Worm (Caenorhabditis elegans) whole organism, dauer: Measurements from ENCODE around the gene inf-1.

Experiments used
- unc-62 ChIP-seq: sonication (generic microtip); optimal IDR thresholded peaks from 2 replicates; lab custom pipeline; 2017; ENCODE audit warnings: missing biosample characterization, missing genetic modification reagents, missing genetic modification characterization

Gene inf-1

DNA sequence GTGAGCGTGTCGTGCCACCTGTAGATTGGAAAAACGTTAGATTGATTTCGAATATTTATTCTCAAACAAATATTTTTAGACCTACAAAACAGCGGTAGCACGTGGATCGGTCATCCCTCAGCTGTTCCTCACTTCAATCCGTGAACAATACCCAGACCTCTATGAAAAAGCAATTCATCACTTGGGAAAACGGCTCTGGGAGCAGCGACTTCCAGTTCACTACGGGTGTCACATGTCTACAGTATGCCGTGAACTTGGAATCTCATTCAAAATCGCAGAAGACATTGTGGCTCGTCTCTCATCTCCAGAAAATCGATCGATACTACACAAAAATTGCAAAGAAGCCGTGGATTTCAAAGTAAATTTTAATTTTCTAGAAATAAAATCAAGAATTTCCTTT is 25.5 kb upstream of the inf-1 start:
- no peak for TF ChIP-seq unc-62

- no peak for TF ChIP-seq unc-62
Observed at ce11 chrIII:6906409-6906808, 23.5 kb upstream of the inf-1 start, which contains the start of gene T07E3.2. T07E3.2 (plus strand) TSS chrIII:6906709.

- no peak for TF ChIP-seq unc-62
Observed at ce11 chrIII:6912381-6912780, 17.6 kb upstream of the inf-1 start, which contains the start of gene pdf-1. pdf-1 (minus strand) TSS chrIII:6912481.

- no peak for TF ChIP-seq unc-62
Observed at ce11 chrIII:6914840-6915239, 15.1 kb upstream of the inf-1 start.

- TF ChIP-seq unc-62: no peak
Observed at ce11 chrIII:6928725-6929124, 1.2 kb upstream of the inf-1 start, which contains the start of gene flap-1. flap-1 (minus strand) TSS chrIII:6928825.

- no peak for TF ChIP-seq unc-62
Observed at ce11 chrIII:6931896-6932295, 2.0 kb downstream of the inf-1 start, which contains the start of gene byn-1. byn-1 (plus strand) TSS chrIII:6932001.

DNA sequence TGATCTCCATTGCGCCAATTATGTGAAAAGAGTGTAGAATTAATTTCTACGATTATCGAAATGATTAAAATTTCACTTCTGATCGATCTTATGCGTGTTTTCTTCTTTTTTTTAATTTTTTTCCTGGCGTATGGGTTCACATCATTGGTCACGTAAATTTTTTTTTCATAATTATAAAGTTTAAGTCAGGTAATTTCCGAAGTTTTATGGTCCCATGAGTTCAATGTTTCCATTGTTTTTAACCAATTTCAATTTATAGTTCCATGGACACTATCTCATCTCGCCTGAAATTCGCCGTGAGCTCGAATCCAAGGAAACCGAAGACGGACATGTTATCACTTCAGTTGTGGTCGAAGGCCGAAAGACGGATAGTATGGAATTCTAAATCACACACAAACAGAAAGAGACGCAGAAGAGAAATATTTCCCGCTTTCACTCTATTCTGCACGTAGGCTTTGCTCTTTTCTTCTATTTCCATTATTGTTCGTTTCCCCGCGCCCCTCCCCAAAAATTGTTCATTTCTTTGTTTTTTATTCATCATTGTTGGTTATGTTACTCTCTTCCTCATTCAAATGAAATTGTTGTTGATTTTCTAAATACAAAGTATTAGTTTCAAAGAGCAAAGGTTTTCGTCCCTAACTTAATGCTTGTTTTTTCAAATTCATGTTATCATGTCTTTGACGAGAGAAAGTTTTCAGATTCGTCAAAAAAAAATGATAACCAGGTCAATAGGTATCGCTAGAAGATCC is 5.5 kb downstream of the inf-1 start, which contains the start of the genes F57B9.8 and coq-2:
Gene F57B9.8, minus strand, starts transcription at position 51 of the 749 bp plus-strand sequence.
Gene coq-2, plus strand, starts transcription at position 699 of the 749 bp plus-strand sequence.
- TF ChIP-seq unc-62: no peak

ce11 chrIII:6939523-6939922 is 9.6 kb downstream of the inf-1 start, which contains the start of gene F57B9.3:
F57B9.3 (plus strand) TSS chrIII:6939823.
- no peak for TF ChIP-seq unc-62

DNA sequence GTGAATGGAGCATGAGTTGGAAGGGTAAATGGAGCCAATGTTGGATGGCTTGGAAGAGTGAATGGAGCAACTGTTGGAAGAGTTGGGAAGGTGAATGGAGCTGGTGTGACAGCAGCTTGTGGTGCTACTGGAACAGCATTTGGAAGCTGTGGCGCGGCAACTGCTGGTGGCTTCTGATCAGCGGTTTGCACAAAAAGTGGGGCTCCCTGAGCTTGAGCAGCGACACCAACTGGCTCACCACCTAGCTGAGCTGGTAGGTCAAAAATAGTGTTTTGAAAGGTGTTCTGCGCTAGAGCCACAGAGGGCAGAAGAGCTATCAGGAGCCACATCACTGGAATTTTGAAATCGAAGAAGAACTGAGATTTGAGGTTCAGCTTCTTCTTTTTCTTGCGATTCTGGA is 15.4 kb downstream of the inf-1 start:
- no peak for TF ChIP-seq unc-62

- TF ChIP-seq unc-62: no peak
Observed at ce11 chrIII:6945747-6946146, 15.8 kb downstream of the inf-1 start, which contains the start of gene abu-13. abu-13 (minus strand) TSS chrIII:6945898.

DNA sequence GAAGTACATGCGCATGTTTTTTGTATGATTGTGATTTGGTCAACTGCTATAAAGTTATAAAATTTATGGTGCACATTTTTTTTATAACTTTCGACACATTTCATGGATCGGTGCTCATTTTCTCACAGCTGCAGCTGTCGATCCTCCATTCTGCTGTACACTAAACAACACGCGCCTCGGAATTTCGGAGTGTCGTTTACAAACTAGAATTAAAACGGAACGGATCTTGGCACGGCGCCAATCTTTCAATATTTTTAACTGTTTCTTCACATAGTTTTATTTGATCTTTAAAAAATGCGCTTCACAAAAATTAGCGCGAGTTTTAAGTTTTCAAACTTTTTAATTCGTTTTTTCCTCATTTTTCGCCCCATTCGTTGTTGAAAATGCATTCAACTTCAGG is 16.4 kb downstream of the inf-1 start, which contains the start of gene let-711:
Gene let-711, plus strand, starts transcription at position 337 of the 400 bp plus-strand sequence.
- TF ChIP-seq unc-62: no peak

ce11 chrIII:6947896-6948295 is 18.0 kb downstream of the inf-1 start:
- TF ChIP-seq unc-62: no peak

DNA sequence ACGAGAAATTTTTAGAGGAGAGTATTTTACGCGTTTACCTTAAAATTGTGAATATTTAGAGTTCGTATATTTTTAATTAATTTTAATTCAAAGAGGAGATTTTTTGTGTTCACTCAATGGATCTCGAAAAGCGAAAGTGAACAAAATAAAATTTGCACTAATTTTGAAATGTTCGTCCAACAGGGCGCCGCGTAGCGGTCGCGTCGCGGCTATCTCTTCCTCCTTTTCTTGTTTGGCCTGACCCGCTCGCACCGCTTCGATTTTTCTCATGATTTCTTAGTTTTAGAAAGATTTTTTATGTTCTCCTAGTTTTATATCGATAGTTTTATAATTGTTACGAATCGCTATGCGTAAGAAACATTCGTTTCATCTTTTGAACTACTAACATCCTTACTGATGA is 21.5 kb downstream of the inf-1 start:
- no peak for TF ChIP-seq unc-62

ce11 chrIII:6953373-6953772 is 23.4 kb downstream of the inf-1 start:
- no peak for TF ChIP-seq unc-62

ce11 chrIII:6953978-6954377 is 24.0 kb downstream of the inf-1 start:
- TF ChIP-seq unc-62: no peak

- TF ChIP-seq unc-62: no peak
Observed at ce11 chrIII:6955766-6956165, 25.8 kb downstream of the inf-1 start.

DNA sequence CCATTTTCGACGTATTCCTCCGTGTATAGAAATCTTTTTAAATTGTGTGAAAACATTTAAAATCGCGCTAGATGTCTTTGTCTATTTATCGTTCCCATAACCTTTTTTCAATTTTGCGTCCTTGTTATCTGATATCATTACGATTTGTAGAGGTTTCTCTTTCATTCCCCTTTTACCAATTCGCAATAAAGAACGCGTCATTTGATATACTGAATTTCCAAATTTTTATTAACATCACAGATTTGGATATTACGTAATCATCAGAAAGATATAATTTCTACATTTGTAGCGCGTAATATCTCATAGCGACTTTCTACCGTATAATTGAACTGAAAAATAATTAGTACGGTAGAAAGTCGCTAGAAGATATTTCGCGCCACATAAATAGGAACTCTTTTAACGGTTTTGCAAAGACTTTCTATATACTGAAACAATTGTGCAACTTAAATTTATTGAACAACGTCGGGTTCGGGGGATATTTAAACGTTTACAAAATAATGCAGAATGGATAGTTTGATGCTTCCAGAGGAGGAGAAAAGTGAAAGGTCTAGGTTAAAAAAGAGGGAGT is 28.8 kb downstream of the inf-1 start:
- TF ChIP-seq unc-62: no peak

- no peak for TF ChIP-seq unc-62
Observed at ce11 chrIII:6961167-6961566, 31.2 kb downstream of the inf-1 start.
